Fruit fly (Drosophila melanogaster): ENCODE data around the gene CG8087.

CG8087 gene

DNA sequence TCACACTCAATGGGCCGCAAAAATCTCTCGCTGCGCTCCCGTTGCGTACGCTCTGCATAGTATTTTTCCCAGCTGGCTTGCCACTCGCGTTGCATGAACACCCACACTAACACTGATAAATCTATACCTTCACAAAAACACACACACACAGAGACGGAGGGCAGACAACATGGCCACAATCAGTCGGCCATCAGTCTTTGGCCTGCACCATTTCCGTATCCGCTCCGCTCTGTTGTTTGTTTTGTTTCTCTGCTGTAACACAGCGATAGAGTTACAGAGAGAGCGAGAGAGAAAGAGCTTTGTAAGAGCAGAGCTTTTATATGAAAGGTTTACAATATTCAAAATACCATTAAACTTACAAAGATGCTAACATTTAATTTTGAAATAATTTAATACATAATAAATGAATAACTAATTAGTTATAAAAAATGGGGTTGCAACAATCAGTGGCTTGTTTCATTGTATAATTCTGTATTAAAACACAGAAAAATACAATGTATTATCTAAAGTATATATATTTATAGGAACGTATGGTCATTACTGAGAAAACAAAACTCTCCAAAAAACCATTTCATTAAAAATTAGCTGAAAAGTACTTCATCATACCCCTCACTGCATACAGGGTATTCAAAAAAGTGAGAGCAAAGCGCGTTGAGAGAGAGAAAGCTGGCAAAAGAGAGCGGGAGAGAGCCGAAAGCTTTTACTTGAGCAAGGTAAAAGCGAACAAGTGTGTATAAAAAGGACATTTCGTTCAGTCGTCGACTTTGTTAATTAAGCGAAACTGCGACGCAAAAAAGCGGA lies 44.5 kb upstream of the CG8087 start, which contains the start of gene CG14853 (continued):
- TF ChIP-seq D19A (tag; optimal IDR thresholded peaks at IDR 0.05) = peak; percentile 76
- peak; percentile 71 for TF ChIP-seq Fer1 (GFP tag; optimal IDR thresholded peaks at IDR 0.05)
- TF ChIP-seq NC2β (GFP tag; optimal IDR thresholded peaks at IDR 0.05) = no peak
- TF ChIP-seq CG11504 (tag; optimal IDR thresholded peaks at IDR 0.05) = peak; percentile 81
- TF ChIP-seq Hsf (GFP tag; optimal IDR thresholded peaks at IDR 0.05) = peak; percentile 53
- TF ChIP-seq CG10366 (GFP tag; IDR thresholded peaks at IDR 0.05) = peak; percentile 80
- no peak for TF ChIP-seq CG7928 (GFP tag; optimal IDR thresholded peaks at IDR 0.05)
- TF ChIP-seq CG14860 (GFP tag; IDR thresholded peaks at IDR 0.05; ENCODE audit: partially characterized antibody) = no peak
- TF ChIP-seq gsb-n (tag; optimal IDR thresholded peaks at IDR 0.05) = peak; percentile 29
- no peak for TF ChIP-seq ash1 (GFP tag; optimal IDR thresholded peaks at IDR 0.05)
- peak; percentile 87 for TF ChIP-seq D19B (GFP tag; optimal IDR thresholded peaks at IDR 0.05)
- TF ChIP-seq Kr (GFP tag; optimal IDR thresholded peaks at IDR 0.05) = no peak
- peak; percentile 71 for TF ChIP-seq CG12219 (GFP tag; optimal IDR thresholded peaks at IDR 0.05)
- TF ChIP-seq Aef1 (GFP tag; IDR thresholded peaks at IDR 0.05) = peak; percentile 72
- TF ChIP-seq CG12744 (GFP tag; optimal IDR thresholded peaks at IDR 0.05) = peak; percentile 47
- no peak for TF ChIP-seq CG12299 (tag; optimal IDR thresholded peaks at IDR 0.05)
- TF ChIP-seq CG34376 (GFP tag; optimal IDR thresholded peaks at IDR 0.05) = peak; percentile 74
- TF ChIP-seq Dbx (GFP tag; IDR thresholded peaks at IDR 0.05) = no peak
- TF ChIP-seq slbo (GFP tag; IDR thresholded peaks at IDR 0.05) = peak; percentile 91
- TF ChIP-seq nerfin-2 (GFP tag; IDR thresholded peaks at IDR 0.05; ENCODE audit: partially characterized antibody) = no peak
- peak; percentile 71 for TF ChIP-seq HmgZ (tag; optimal IDR thresholded peaks at IDR 0.05)
- no peak for TF ChIP-seq CG5245 (GFP tag; optimal IDR thresholded peaks at IDR 0.05)
- TF ChIP-seq CG4328 (GFP tag; optimal IDR thresholded peaks at IDR 0.05) = peak; percentile 62
- TF ChIP-seq CG31388 (GFP tag; optimal IDR thresholded peaks at IDR 0.05) = no peak
- TF ChIP-seq CG30403 (GFP tag; optimal IDR thresholded peaks at IDR 0.05) = peak; percentile 63
- TF ChIP-seq lmd (GFP tag; IDR thresholded peaks at IDR 0.05) = peak; percentile 78
- TF ChIP-seq bab2 (GFP tag; optimal IDR thresholded peaks at IDR 0.05) = no peak
- no peak for TF ChIP-seq jigr1 (GFP tag; IDR thresholded peaks at IDR 0.05)
- TF ChIP-seq ttk (GFP tag; IDR thresholded peaks at IDR 0.05) = peak; percentile 70
- peak; percentile 40 for TF ChIP-seq otp (GFP tag; IDR thresholded peaks at IDR 0.05)
- no peak for TF ChIP-seq Spps (tag; optimal IDR thresholded peaks at IDR 0.05)
- TF ChIP-seq Scr (GFP tag; IDR thresholded peaks at IDR 0.05; ENCODE audit: partially characterized antibody) = no peak
- TF ChIP-seq CG13624 (GFP tag; optimal IDR thresholded peaks at IDR 0.05) = no peak
- peak; percentile 49; the same call in 1 of the 2 replicates for TF ChIP-seq aop (GFP tag; IDR thresholded peaks at IDR 0.05)
- peak; percentile 23 for TF ChIP-seq CTCF (GFP tag; optimal IDR thresholded peaks at IDR 0.05)
- TF ChIP-seq klu (GFP tag; IDR thresholded peaks at IDR 0.05) = peak; percentile 44; the same call in 1 of the 2 replicates
- no peak for TF ChIP-seq CG7786 (GFP tag; optimal IDR thresholded peaks at IDR 0.05)
- no peak for TF ChIP-seq CG2199 (GFP tag; IDR thresholded peaks at IDR 0.05)
- TF ChIP-seq pzg (GFP tag; optimal IDR thresholded peaks at IDR 0.05) = no peak
- no peak for TF ChIP-seq CG8478 (optimal IDR thresholded peaks at IDR 0.05)
- peak; percentile 65 for TF ChIP-seq pfk (GFP tag; optimal IDR thresholded peaks at IDR 0.05)
- peak; percentile 66 for TF ChIP-seq sob (GFP tag; IDR thresholded peaks at IDR 0.05)
- no peak for TF ChIP-seq CG4404 (GFP tag; IDR thresholded peaks at IDR 0.05)
- TF ChIP-seq Ets65A (GFP tag) = peak; percentile 79
- peak; percentile 60 for TF ChIP-seq CG17912 (GFP tag; optimal IDR thresholded peaks at IDR 0.05)
- TF ChIP-seq Dll (GFP tag; IDR thresholded peaks at IDR 0.05; ENCODE audit: partially characterized antibody) = no peak
- no peak for TF ChIP-seq salm (tag; optimal IDR thresholded peaks at IDR 0.05)
- peak; percentile 60 for TF ChIP-seq CG8388 (GFP tag; optimal IDR thresholded peaks at IDR 0.05)
- TF ChIP-seq fru (optimal IDR thresholded peaks at IDR 0.05) = no peak
- TF ChIP-seq Mad (GFP tag; optimal IDR thresholded peaks at IDR 0.05) = no peak
- peak; percentile 9 for TF ChIP-seq CG3163 (GFP tag; optimal IDR thresholded peaks at IDR 0.05)
- TF ChIP-seq dysf (GFP tag; IDR thresholded peaks at IDR 0.05) = peak; percentile 79; the same call in 2 of the 3 replicates

All from whole organism, embryonic.